Worm (Caenorhabditis elegans) whole organism, L4/young adult: ENCODE measurements around the gene gplb-1.
A peak's percentile ranks its signal among the peaks of the same experiment; 100 is the strongest.

Experiments used
- dao-5 ChIP-seq: sonication (generic microtip); optimal IDR thresholded peaks from 2 replicates; lab custom pipeline; 2016; ENCODE audit warnings: missing genotype, missing genetic modification characterization, moderate library complexity, missing compliant biosample characterization
- him-1 ChIP-seq: sonication (generic microtip); optimal IDR thresholded peaks from 2 replicates; lab custom pipeline; 2016; ENCODE audit warnings: missing genotype, missing genetic modification reagents, missing genetic modification characterization, missing compliant biosample characterization

ce11 chrV:8500348-8500747 lies 29.3 kb upstream of the gplb-1 start:
- TF ChIP-seq him-1 (peak; percentile 97), dao-5 (tag; lab: Kevin White, UChicago) (peak; percentile 96)
